Worm (Caenorhabditis elegans) whole organism, early embryonic: ENCODE data around the gene C01B10.6.

ENCODE experiments used
- B0310.2 ChIP-seq: sonication (generic microtip); optimal IDR thresholded peaks from 2 replicates; lab custom pipeline; 2016; ENCODE audit warnings: mild to moderate bottlenecking, missing genetic modification characterization, missing compliant biosample characterization
- F13C5.2 ChIP-seq: sonication (generic microtip); optimal IDR thresholded peaks from 2 replicates; lab custom pipeline; 2017; ENCODE audit warnings: mild to moderate bottlenecking, missing genetic modification characterization, inconsistent platforms, missing compliant biosample characterization
- aly-1 ChIP-seq: sonication (generic microtip); optimal IDR thresholded peaks from 2 replicates; lab custom pipeline; 2016; ENCODE audit warnings: missing genetic modification characterization, missing compliant biosample characterization
- ama-1 ChIP-seq: fragments of 150-350 bp; optimal IDR thresholded peaks from 2 replicates; lab custom pipeline; 2014
- ceh-13 ChIP-seq: fragments of 200-800 bp; sonication (Bioruptor generic); optimal IDR thresholded peaks from 2 replicates; lab custom pipeline; 2018; ENCODE audit warnings: mild to moderate bottlenecking, missing genetic modification characterization, missing compliant biosample characterization
- ceh-36 ChIP-seq: sonication (generic microtip); optimal IDR thresholded peaks from 2 replicates; lab custom pipeline; 2016; ENCODE audit warnings: missing genetic modification characterization, inconsistent platforms, missing compliant biosample characterization
- ets-7 ChIP-seq: sonication (generic microtip); optimal IDR thresholded peaks from 2 replicates; lab custom pipeline; 2016; ENCODE audit warnings: missing genotype, missing genetic modification characterization, missing compliant biosample characterization
- flt-1 ChIP-seq: fragments of 200-800 bp; sonication (Bioruptor generic); IDR thresholded peaks from 2 replicates; pipeline ENCODE4 v1.3.6; 2022; ENCODE audit warnings: missing genetic modification characterization, missing compliant biosample characterization
- hmbx-1 ChIP-seq: sonication (generic microtip); optimal IDR thresholded peaks from 2 replicates; lab custom pipeline; 2016; ENCODE audit warnings: mild to moderate bottlenecking, missing genetic modification characterization, missing compliant biosample characterization
- hmg-4 ChIP-seq: fragments of 200-800 bp; sonication (Bioruptor generic); optimal IDR thresholded peaks from 2 replicates; lab custom pipeline; 2018; ENCODE audit warnings: mild to moderate bottlenecking, missing genetic modification characterization, missing compliant biosample characterization
- hnd-1 ChIP-seq: sonication (generic microtip); optimal IDR thresholded peaks from 2 replicates; lab custom pipeline; 2016; ENCODE audit warnings: missing genetic modification characterization, missing compliant biosample characterization
- pes-1 ChIP-seq: fragments of 200-800 bp; sonication (Bioruptor generic); IDR thresholded peaks from 2 replicates; pipeline ENCODE4 v1.3.6; 2022; ENCODE audit warnings: missing genetic modification reagents, missing genetic modification characterization, missing compliant biosample characterization
- scrt-1 ChIP-seq: fragments of 200-800 bp; sonication (Bioruptor generic); IDR thresholded peaks from 2 replicates; pipeline ENCODE4 v1.3.6; 2022; ENCODE audit warnings: missing genetic modification characterization, missing compliant biosample characterization
- sea-1 ChIP-seq: fragments of 200-800 bp; sonication (Bioruptor generic); conservative IDR thresholded peaks from 2 replicates; pipeline ENCODE4 v1.3.6; 2022; ENCODE audit warnings: missing genetic modification characterization, missing compliant biosample characterization
- tbx-11 ChIP-seq: fragments of 200-800 bp; sonication (Bioruptor generic); IDR thresholded peaks from 2 replicates; pipeline ENCODE4 v1.3.6; 2022; ENCODE audit warnings: missing genetic modification characterization, missing compliant biosample characterization
- tbx-37 ChIP-seq: fragments of 200-800 bp; sonication (Bioruptor generic); conservative IDR thresholded peaks from 2 replicates; pipeline ENCODE4 v1.3.6; 2022; ENCODE audit warnings: missing genetic modification reagents, missing genetic modification characterization, missing compliant biosample characterization
- tra-4 ChIP-seq: sonication (generic microtip); optimal IDR thresholded peaks from 2 replicates; lab custom pipeline; 2017; ENCODE audit warnings: missing genetic modification characterization, missing compliant biosample characterization

The C01B10.6 gene

DNA sequence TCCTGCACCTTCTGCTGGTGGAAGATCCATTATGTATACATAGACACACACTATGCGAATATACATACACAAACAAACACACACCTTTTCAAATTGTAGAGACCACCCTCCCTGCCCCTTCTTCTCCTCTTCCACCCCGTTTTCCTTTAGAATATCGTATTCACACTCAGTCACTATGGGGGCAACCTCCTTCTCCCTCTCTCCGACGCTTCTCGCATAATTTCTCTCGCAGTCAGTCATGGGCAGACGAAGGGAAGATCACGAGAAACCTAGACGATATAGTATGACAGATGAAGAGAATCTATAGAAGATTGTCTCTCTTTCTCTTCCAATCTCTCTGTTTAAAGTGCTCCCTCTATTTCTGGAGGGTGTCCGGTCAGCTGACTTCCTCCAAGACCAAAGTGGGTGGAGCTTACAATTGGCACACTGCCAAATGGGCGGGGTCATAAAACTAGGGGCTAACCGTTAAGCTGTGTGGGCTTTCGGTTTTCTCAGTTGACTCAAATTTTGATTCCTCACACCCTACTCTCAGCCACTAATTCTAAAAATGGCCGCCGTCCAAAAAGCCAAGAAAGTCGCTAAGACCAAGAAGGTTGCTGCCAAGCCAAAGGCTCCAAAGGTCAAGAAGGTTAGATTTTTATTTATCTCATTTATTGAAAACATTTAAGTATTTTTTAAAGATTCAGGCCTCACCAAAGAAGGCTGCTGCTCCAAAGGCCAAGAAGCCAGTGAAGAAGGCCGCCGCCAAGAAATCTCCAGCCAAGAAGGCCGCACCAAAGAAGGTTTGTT, 6.1 kb downstream of the C01B10.6 start, which contains the start of gene hil-7:
Gene hil-7 (plus strand): TSS at position 446 of the 789 bp plus-strand sequence.
- TF ChIP-seq hmbx-1 (tag; lab: Kevin White, UChicago) (no peak), scrt-1 (GFP tag; lab: Robert Waterston, UW) (no peak), hmg-4 (GFP tag; lab: Kevin White, UChicago) (peak; percentile 63), ets-7 (tag; lab: Kevin White, UChicago) (no peak), tra-4 (tag; lab: Kevin White, UChicago) (no peak), pes-1 (GFP tag; lab: Robert Waterston, UW) (no peak; the same call in 1 of the 2 replicates), ama-1 (lab: Kevin White, UChicago) (peak; percentile 90), hnd-1 (no peak), sea-1 (no peak), tbx-11 (GFP tag; lab: Robert Waterston, UW) (no peak), aly-1 (tag; lab: Kevin White, UChicago) (peak; percentile 61), F13C5.2 (tag; lab: Kevin White, UChicago) (peak; percentile 12), ceh-36 (tag; lab: Kevin White, UChicago) (no peak), tbx-37 (GFP tag; lab: Robert Waterston, UW) (no peak), ceh-13 (GFP tag; lab: Kevin White, UChicago) (no peak), flt-1 (GFP tag; lab: Robert Waterston, UW) (no peak), B0310.2 (tag; lab: Kevin White, UChicago) (no peak)

DNA sequence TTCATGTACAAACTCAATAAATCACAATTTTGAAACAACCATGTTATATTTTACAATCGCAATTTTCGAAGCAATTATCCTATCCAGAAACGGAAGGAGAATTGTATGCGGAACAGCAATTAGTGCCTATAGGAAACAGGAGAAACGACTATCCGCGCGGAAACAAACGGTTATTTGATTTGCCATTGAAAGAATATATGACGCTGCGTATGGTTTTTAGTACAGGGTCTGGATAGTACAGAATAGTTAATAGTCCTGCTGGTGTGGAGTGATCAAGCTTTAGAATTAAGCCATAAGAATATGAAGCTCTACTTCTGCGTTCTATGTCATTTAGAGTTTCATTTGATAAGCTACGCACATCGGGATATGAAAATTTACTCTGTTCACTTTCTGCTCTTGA, 6.9 kb downstream of the C01B10.6 start:
- TF ChIP-seq scrt-1 (GFP tag; lab: Robert Waterston, UW) (no peak), ceh-13 (GFP tag; lab: Kevin White, UChicago) (no peak), flt-1 (GFP tag; lab: Robert Waterston, UW) (no peak), ama-1 (lab: Kevin White, UChicago) (peak; percentile 57), tra-4 (tag; lab: Kevin White, UChicago) (no peak), sea-1 (no peak), tbx-37 (GFP tag; lab: Robert Waterston, UW) (0 out of 2 replicates have a peak, but pooled peaks have one; percentile 13)

DNA sequence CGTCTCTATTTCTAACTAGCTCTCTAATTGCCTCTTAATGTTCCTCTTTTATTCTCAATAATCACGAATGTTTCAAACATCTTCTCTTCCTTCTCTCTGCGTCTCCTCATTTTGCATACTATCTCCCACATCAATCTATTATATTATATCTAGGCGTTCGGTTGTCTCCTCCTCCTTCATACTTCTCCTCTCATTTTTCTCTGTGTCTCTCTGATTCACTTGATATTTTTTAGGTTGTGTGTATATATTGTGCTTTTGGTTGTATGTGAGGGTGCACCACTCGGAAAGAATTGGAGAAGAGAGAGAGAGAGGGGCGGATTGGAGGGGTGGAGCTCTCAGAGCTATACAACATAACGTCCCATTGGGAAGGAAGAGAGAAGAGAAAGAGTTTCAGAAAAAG, 8.6 kb downstream of the C01B10.6 start:
- TF ChIP-seq aly-1 (tag; lab: Kevin White, UChicago) (no peak), hnd-1 (no peak), sea-1 (no peak), hmbx-1 (tag; lab: Kevin White, UChicago) (no peak), B0310.2 (tag; lab: Kevin White, UChicago) (peak; percentile 9), hmg-4 (GFP tag; lab: Kevin White, UChicago) (peak; percentile 70), ceh-13 (GFP tag; lab: Kevin White, UChicago) (no peak)

DNA sequence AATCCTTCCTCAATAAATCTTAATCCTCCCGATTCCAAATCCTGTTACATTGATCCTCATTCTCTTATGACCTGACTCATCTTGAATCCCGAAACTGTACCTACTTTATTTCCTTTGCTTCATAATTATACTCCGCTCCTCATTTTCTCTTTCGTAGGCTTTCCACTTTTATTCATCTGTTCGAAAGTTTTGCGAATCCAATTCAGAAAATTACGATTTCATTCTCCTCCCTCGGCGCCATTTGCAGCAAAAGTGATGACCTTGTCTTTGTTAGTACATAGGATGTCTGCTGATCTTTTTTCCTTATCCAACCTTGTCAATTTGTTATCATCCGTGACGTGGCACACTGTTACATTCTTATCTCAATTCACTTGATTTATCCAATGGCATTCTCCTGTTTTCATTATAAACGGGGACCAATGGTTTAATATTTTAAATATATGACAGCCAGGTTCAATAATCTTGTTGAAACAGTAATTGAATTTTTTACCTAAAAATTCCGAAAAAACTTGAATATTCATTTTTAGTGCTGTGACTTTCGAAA, 12.6 kb downstream of the C01B10.6 start:
- TF ChIP-seq flt-1 (GFP tag; lab: Robert Waterston, UW), result no peak
- TF ChIP-seq pes-1 (GFP tag; lab: Robert Waterston, UW), result no peak
- TF ChIP-seq aly-1 (tag; lab: Kevin White, UChicago), result no peak
- TF ChIP-seq hmbx-1 (tag; lab: Kevin White, UChicago), result no peak
- TF ChIP-seq F13C5.2 (tag; lab: Kevin White, UChicago), result no peak
- no peak for TF ChIP-seq tbx-37 (GFP tag; lab: Robert Waterston, UW)
- no peak for TF ChIP-seq ceh-36 (tag; lab: Kevin White, UChicago)
- no peak for TF ChIP-seq sea-1
- TF ChIP-seq B0310.2 (tag; lab: Kevin White, UChicago), result no peak
- no peak for TF ChIP-seq scrt-1 (GFP tag; lab: Robert Waterston, UW)
- TF ChIP-seq ama-1 (lab: Kevin White, UChicago), result no peak
- no peak for TF ChIP-seq tra-4 (tag; lab: Kevin White, UChicago)

DNA sequence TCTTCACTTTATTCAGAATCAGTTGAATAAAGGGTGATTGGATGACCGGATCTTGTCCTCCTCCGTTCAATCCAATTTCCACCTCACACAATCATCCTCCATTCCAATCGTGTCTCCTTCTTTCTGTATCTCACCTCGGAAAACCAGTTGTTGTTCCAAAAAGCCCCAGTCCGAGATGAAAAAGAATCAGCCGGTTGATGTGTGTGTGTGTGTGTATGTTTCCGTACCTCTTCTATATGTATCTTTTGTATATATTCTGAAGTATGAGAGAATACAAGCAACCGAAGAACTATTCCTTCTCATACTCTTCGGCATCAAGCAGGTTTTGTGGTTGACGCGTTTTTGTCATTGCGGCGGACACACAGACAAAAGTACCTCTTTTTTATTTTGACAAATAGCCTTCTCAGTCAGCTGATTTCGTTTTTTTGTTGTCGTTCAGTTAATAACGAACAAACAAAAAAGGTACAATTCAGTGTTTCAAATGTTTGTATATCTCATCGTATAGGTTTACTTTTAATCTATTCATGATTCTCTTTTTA, 13.8 kb downstream of the C01B10.6 start:
- no peak for TF ChIP-seq tbx-37 (GFP tag; lab: Robert Waterston, UW)
- no peak for TF ChIP-seq ceh-36 (tag; lab: Kevin White, UChicago)
- no peak for TF ChIP-seq hmg-4 (GFP tag; lab: Kevin White, UChicago)

DNA sequence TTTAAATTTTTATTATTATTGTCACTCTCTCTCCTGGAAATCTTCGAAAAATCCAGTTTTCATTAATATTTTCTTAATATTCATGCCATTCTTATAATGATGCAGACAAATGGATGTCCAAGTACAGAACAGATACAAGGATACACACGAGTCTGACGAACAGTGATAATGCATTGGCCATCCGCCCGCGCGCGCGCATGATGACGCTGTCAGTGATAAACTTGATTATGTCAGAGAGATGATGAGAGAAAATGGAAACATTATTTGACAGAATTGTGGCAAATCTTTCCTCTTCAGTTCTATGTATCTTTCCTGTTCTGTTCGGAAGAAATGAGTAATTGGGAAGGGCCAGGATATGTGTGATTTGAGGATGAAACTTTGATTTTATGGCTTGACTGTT, 15.8 kb downstream of the C01B10.6 start:
- TF ChIP-seq hmg-4 (GFP tag; lab: Kevin White, UChicago), result no peak
- no peak for TF ChIP-seq flt-1 (GFP tag; lab: Robert Waterston, UW)
- no peak for TF ChIP-seq B0310.2 (tag; lab: Kevin White, UChicago)
- no peak for TF ChIP-seq sea-1
- TF ChIP-seq tbx-11 (GFP tag; lab: Robert Waterston, UW), result no peak
- no peak for TF ChIP-seq aly-1 (tag; lab: Kevin White, UChicago)
- no peak for TF ChIP-seq ets-7 (tag; lab: Kevin White, UChicago)
- TF ChIP-seq tbx-37 (GFP tag; lab: Robert Waterston, UW), result no peak
- TF ChIP-seq hnd-1, result no peak
- TF ChIP-seq scrt-1 (GFP tag; lab: Robert Waterston, UW), result no peak
- no peak for TF ChIP-seq ceh-36 (tag; lab: Kevin White, UChicago)
- no peak for TF ChIP-seq pes-1 (GFP tag; lab: Robert Waterston, UW)
- no peak for TF ChIP-seq ama-1 (lab: Kevin White, UChicago)

DNA sequence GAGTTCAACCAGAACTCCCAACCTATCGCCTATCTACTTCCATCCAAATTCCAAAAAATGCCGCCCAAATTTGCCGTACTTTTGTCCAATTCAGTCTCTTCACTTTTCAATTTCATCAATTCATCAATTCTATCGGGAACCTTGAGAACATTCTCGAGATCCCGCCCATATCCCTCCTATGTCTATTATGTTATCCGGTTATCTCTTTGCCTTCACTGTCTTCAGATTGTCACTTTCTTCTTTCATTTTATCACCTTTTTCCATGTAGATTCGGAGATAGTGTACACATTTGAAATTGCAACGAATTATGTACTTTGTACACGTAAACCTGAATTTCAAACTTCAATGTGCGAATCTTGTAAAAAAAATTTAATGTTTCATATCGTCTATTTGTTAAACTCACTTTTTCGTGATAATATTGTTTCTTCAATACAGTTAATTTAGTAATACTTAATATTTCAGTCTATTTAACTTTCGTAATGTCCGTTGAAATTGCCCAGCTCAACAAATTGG, 17.6 kb downstream of the C01B10.6 start, which contains the start of gene C01B10.11:
Gene C01B10.11 (plus strand): TSS at position 463 of the 513 bp plus-strand sequence.
- no peak for TF ChIP-seq ceh-13 (GFP tag; lab: Kevin White, UChicago)
- TF ChIP-seq tra-4 (tag; lab: Kevin White, UChicago), result no peak
- TF ChIP-seq ets-7 (tag; lab: Kevin White, UChicago), result no peak
